Fruit fly (Drosophila melanogaster) whole organism, prepupa: Measurements from ENCODE around the gene CG2604.
A peak's percentile ranks its signal among the peaks of the same experiment; 100 is the strongest.

Source experiments
- Blimp-1 ChIP-seq: fragments of 200-800 bp; sonication (Bioruptor generic); optimal IDR thresholded peaks from 3 replicates; lab custom pipeline; 2017; ENCODE audit warnings: missing biosample characterization, missing genetic modification characterization, mild to moderate bottlenecking, moderate library complexity, missing genetic modification reagents
- CG10631 ChIP-seq: fragments of 200-800 bp; sonication (Bioruptor generic); optimal IDR thresholded peaks from 2 replicates; lab custom pipeline; 2016; ENCODE audit warnings: missing biosample characterization, missing genetic modification characterization
- CG10669 ChIP-seq: fragments of 200-800 bp; sonication (Bioruptor generic); optimal IDR thresholded peaks from 3 replicates; lab custom pipeline; 2018; ENCODE audit warnings: missing biosample characterization, mild to moderate bottlenecking, missing genetic modification characterization, moderate library complexity
- CG11294 ChIP-seq: fragments of 200-800 bp; sonication (Bioruptor generic); IDR thresholded peaks from 2 replicates; pipeline ENCODE4 v1.3.6; 2022; ENCODE audit warnings: missing biosample characterization, missing genetic modification characterization
- CG11762 ChIP-seq: fragments of 200-800 bp; sonication (Bioruptor generic); optimal IDR thresholded peaks from 3 replicates; lab custom pipeline; 2016; ENCODE audit warnings: missing biosample characterization, missing genetic modification characterization; ENCODE audit not compliant: insufficient read depth
- CG11902 ChIP-seq: fragments of 200-800 bp; sonication (Bioruptor generic); optimal IDR thresholded peaks from 3 replicates; lab custom pipeline; 2016; ENCODE audit warnings: missing biosample characterization, missing genetic modification characterization
- CG15336 ChIP-seq: fragments of 200-800 bp; sonication (Bioruptor generic); IDR thresholded peaks from 2 replicates; pipeline ENCODE4 v1.3.6; 2022; ENCODE audit warnings: missing biosample characterization, missing genetic modification characterization
- CG1621 ChIP-seq: fragments of 200-800 bp; sonication (Bioruptor generic); optimal IDR thresholded peaks from 3 replicates; lab custom pipeline; 2018; ENCODE audit warnings: missing biosample characterization, mild to moderate bottlenecking, missing genetic modification characterization
- CG16779 ChIP-seq: fragments of 200-800 bp; sonication (Bioruptor generic); optimal IDR thresholded peaks from 3 replicates; lab custom pipeline; 2017; ENCODE audit warnings: missing biosample characterization, mild to moderate bottlenecking, missing genetic modification characterization
- CG31627 ChIP-seq: fragments of 200-800 bp; sonication (Bioruptor generic); optimal IDR thresholded peaks from 3 replicates; lab custom pipeline; 2016; ENCODE audit warnings: missing biosample characterization, missing genetic modification characterization
- CG32006 ChIP-seq: fragments of 200-800 bp; sonication (Bioruptor generic); optimal IDR thresholded peaks from 3 replicates; lab custom pipeline; 2017; ENCODE audit warnings: missing biosample characterization, mild to moderate bottlenecking, missing genetic modification characterization
- CG3919 ChIP-seq: fragments of 200-800 bp; sonication (Bioruptor generic); optimal IDR thresholded peaks from 3 replicates; lab custom pipeline; 2016; ENCODE audit warnings: missing biosample characterization, missing genetic modification characterization
- CG4318 ChIP-seq: fragments of 200-800 bp; sonication (Bioruptor generic); optimal IDR thresholded peaks from 3 replicates; lab custom pipeline; 2017; ENCODE audit warnings: missing biosample characterization, mild to moderate bottlenecking, missing genetic modification characterization
- CG6163 ChIP-seq: fragments of 200-800 bp; sonication (Bioruptor generic); IDR thresholded peaks from 3 replicates; pipeline ENCODE4 v1.3.6; 2022; ENCODE audit warnings: missing biosample characterization, missing genetic modification characterization
- CG6276 ChIP-seq: fragments of 200-800 bp; sonication (Bioruptor generic); optimal IDR thresholded peaks from 2 replicates; lab custom pipeline; 2017; ENCODE audit warnings: missing biosample characterization, mild to moderate bottlenecking, missing genetic modification characterization
- CG6808 ChIP-seq: fragments of 200-800 bp; sonication (Bioruptor generic); optimal IDR thresholded peaks from 3 replicates; lab custom pipeline; 2017; ENCODE audit warnings: missing biosample characterization, missing genetic modification characterization, mild to moderate bottlenecking, moderate library complexity, missing genetic modification reagents
- CG6854 ChIP-seq: fragments of 200-800 bp; sonication (Bioruptor generic); optimal IDR thresholded peaks from 2 replicates; lab custom pipeline; 2017; ENCODE audit warnings: missing biosample characterization, mild to moderate bottlenecking, missing genetic modification characterization
- CG7368 ChIP-seq: fragments of 200-800 bp; sonication (Bioruptor generic); optimal IDR thresholded peaks from 3 replicates; lab custom pipeline; 2016; ENCODE audit warnings: missing biosample characterization, missing genetic modification characterization
- CG8119 ChIP-seq: fragments of 200-800 bp; sonication (Bioruptor generic); IDR thresholded peaks from 3 replicates; pipeline ENCODE4 v1.3.6; 2022; ENCODE audit warnings: missing biosample characterization, missing genetic modification characterization
- CG8632 ChIP-seq: fragments of 200-800 bp; sonication (Bioruptor generic); optimal IDR thresholded peaks from 3 replicates; lab custom pipeline; 2016; ENCODE audit warnings: missing biosample characterization, missing genetic modification characterization
- CG9139 ChIP-seq: fragments of 200-800 bp; sonication (Bioruptor generic); optimal IDR thresholded peaks from 3 replicates; lab custom pipeline; 2017; ENCODE audit warnings: missing biosample characterization, mild to moderate bottlenecking, missing genetic modification characterization
- Eip75B ChIP-seq: fragments of 200-800 bp; sonication (Bioruptor generic); optimal IDR thresholded peaks from 3 replicates; lab custom pipeline; 2016; ENCODE audit warnings: missing biosample characterization, missing genetic modification characterization
- Eip78C ChIP-seq: fragments of 200-800 bp; sonication (Bioruptor generic); peaks from one replicate; lab custom pipeline; 2016; ENCODE audit warnings: missing biosample characterization, missing genetic modification characterization
- Eip93F ChIP-seq: fragments of 200-800 bp; sonication (Bioruptor generic); optimal IDR thresholded peaks from 2 replicates; lab custom pipeline; 2016; ENCODE audit warnings: missing biosample characterization, mild to moderate bottlenecking, missing genetic modification characterization
- Ets21C ChIP-seq: fragments of 200-800 bp; sonication (Bioruptor generic); optimal IDR thresholded peaks from 3 replicates; lab custom pipeline; 2016; ENCODE audit warnings: missing biosample characterization, missing genetic modification characterization
- Ets96B ChIP-seq: fragments of 200-800 bp; optimal IDR thresholded peaks from 2 replicates; lab custom pipeline; 2019; ENCODE audit warnings: missing biosample characterization, mild to moderate bottlenecking, missing genetic modification characterization, moderate library complexity
- Gug ChIP-seq: fragments of 200-800 bp; sonication (Bioruptor generic); IDR thresholded peaks from 2 replicates; pipeline ENCODE4 v1.3.6; 2022; ENCODE audit warnings: missing biosample characterization, missing genetic modification characterization
- Hr39 ChIP-seq: fragments of 200-800 bp; sonication (Bioruptor generic); optimal IDR thresholded peaks from 2 replicates; lab custom pipeline; 2016; ENCODE audit warnings: missing biosample characterization, missing genetic modification characterization
- Hr4 ChIP-seq: fragments of 200-800 bp; sonication (Bioruptor generic); optimal IDR thresholded peaks from 3 replicates; lab custom pipeline; 2016; ENCODE audit warnings: missing biosample characterization, missing genetic modification characterization
- Smox ChIP-seq: fragments of 200-800 bp; sonication (Bioruptor generic); optimal IDR thresholded peaks from 3 replicates; lab custom pipeline; 2016; ENCODE audit warnings: missing biosample characterization, missing genetic modification characterization
- Sox102F ChIP-seq: fragments of 200-800 bp; sonication (Bioruptor generic); optimal IDR thresholded peaks from 2 replicates; lab custom pipeline; 2016; ENCODE audit warnings: missing biosample characterization, mild to moderate bottlenecking, missing genetic modification characterization
- Sox14 ChIP-seq: fragments of 200-800 bp; sonication (Bioruptor generic); optimal IDR thresholded peaks from 3 replicates; lab custom pipeline; 2016; ENCODE audit warnings: missing biosample characterization, missing genetic modification characterization
- acj6 ChIP-seq: fragments of 200-800 bp; sonication (Bioruptor generic); optimal IDR thresholded peaks from 3 replicates; lab custom pipeline; 2016; ENCODE audit warnings: missing biosample characterization, missing genetic modification characterization
- cyc ChIP-seq: fragments of 200-800 bp; sonication (Bioruptor generic); optimal IDR thresholded peaks from 3 replicates; lab custom pipeline; 2016; ENCODE audit warnings: missing biosample characterization, missing genetic modification characterization
- dac ChIP-seq: fragments of 200-800 bp; sonication (Bioruptor generic); optimal IDR thresholded peaks from 2 replicates; lab custom pipeline; 2017; ENCODE audit warnings: missing biosample characterization, mild to moderate bottlenecking, missing genetic modification characterization
- dsx ChIP-seq: fragments of 200-800 bp; optimal IDR thresholded peaks from 3 replicates; lab custom pipeline; 2019; ENCODE audit warnings: missing biosample characterization, mild to moderate bottlenecking, missing genetic modification characterization, moderate library complexity; ENCODE audit not compliant: poor library complexity, severe bottlenecking
- eg ChIP-seq: fragments of 200-800 bp; sonication (Bioruptor generic); IDR thresholded peaks from 3 replicates; pipeline ENCODE4 v1.3.6; 2022; ENCODE audit warnings: missing biosample characterization, missing genetic modification characterization
- esn ChIP-seq: fragments of 200-800 bp; sonication (Bioruptor generic); optimal IDR thresholded peaks from 2 replicates; lab custom pipeline; 2016; ENCODE audit warnings: missing biosample characterization, mild to moderate bottlenecking, missing genetic modification characterization, moderate library complexity
- fd85E ChIP-seq: fragments of 200-800 bp; sonication (Bioruptor generic); optimal IDR thresholded peaks from 3 replicates; lab custom pipeline; 2016; ENCODE audit warnings: missing biosample characterization, missing genetic modification characterization
- fkh ChIP-seq: fragments of 200-800 bp; sonication (Bioruptor generic); optimal IDR thresholded peaks from 3 replicates; lab custom pipeline; 2017; ENCODE audit warnings: missing biosample characterization, mild to moderate bottlenecking, missing genetic modification characterization, moderate library complexity
- net ChIP-seq: fragments of 200-800 bp; sonication (Bioruptor generic); optimal IDR thresholded peaks from 3 replicates; lab custom pipeline; 2016; ENCODE audit warnings: missing biosample characterization, missing genetic modification characterization
- spab ChIP-seq: fragments of 200-800 bp; sonication (Bioruptor generic); optimal IDR thresholded peaks from 2 replicates; lab custom pipeline; 2017; ENCODE audit warnings: missing biosample characterization, mild to moderate bottlenecking, missing genetic modification characterization, missing genetic modification reagents
- svp ChIP-seq: fragments of 200-800 bp; sonication (Bioruptor generic); peaks from one replicate; lab custom pipeline; 2016; ENCODE audit warnings: missing biosample characterization, missing genetic modification characterization

Gene CG2604

dm6 chr3R:5270806-5271205 is 47.6 kb upstream of the CG2604 start (continued):
- TF ChIP-seq Sox14 (GFP tag; lab: Kevin White, UChicago) (peak; percentile 29), CG10631 (GFP tag; lab: Kevin White, UChicago) (peak; percentile 17), Eip93F (no peak), CG1621 (no peak), svp (GFP tag; lab: Kevin White, UChicago) (no peak), Hr4 (peak; percentile 56), Smox (GFP tag; lab: Kevin White, UChicago) (no peak), CG4318 (GFP tag; lab: Kevin White, UChicago) (no peak), fd85E (GFP tag; lab: Kevin White, UChicago) (no peak), eg (GFP tag; lab: Robert Waterston, UW) (no peak), Eip75B (GFP tag; lab: Kevin White, UChicago) (peak; percentile 44), net (GFP tag; lab: Kevin White, UChicago) (no peak)

- TF ChIP-seq fd85E (GFP tag; lab: Kevin White, UChicago) (no peak), Eip78C (GFP tag; lab: Kevin White, UChicago) (peak; percentile 43)
Measured at dm6 chr3R:5268495-5268894, 45.3 kb upstream of the CG2604 start.

dm6 chr3R:5266282-5266681 is 43.1 kb upstream of the CG2604 start:
- TF ChIP-seq esn (GFP tag; lab: Kevin White, UChicago) = no peak
- no peak for TF ChIP-seq acj6
- no peak for TF ChIP-seq CG8632 (GFP tag; lab: Kevin White, UChicago)
- TF ChIP-seq CG32006 (GFP tag; lab: Kevin White, UChicago) = no peak
- TF ChIP-seq Blimp-1 = no peak
- no peak for TF ChIP-seq CG6276
- TF ChIP-seq CG6163 = no peak
- TF ChIP-seq Gug = no peak
- TF ChIP-seq svp (GFP tag; lab: Kevin White, UChicago) = no peak
- TF ChIP-seq Eip75B (GFP tag; lab: Kevin White, UChicago) = no peak
- TF ChIP-seq eg (GFP tag; lab: Robert Waterston, UW) = no peak
- TF ChIP-seq CG3919 (GFP tag; lab: Kevin White, UChicago) = no peak
- TF ChIP-seq spab = no peak
- TF ChIP-seq dsx (GFP tag; lab: Kevin White, UChicago) = no peak
- no peak for TF ChIP-seq CG8119 (GFP tag; lab: Robert Waterston, UW)
- TF ChIP-seq CG11902 (GFP tag; lab: Kevin White, UChicago) = no peak

dm6 chr3R:5264251-5265098 is 41.3 kb upstream of the CG2604 start:
- TF ChIP-seq Ets96B (tag; lab: Kevin White, UChicago) (peak; percentile 53), Ets21C (GFP tag; lab: Kevin White, UChicago) (peak; percentile 44), net (GFP tag; lab: Kevin White, UChicago) (no peak), CG8632 (GFP tag; lab: Kevin White, UChicago) (peak; percentile 1), fkh (GFP tag; lab: Kevin White, UChicago) (peak; percentile 56), CG11902 (GFP tag; lab: Kevin White, UChicago) (peak; percentile 7), dac (GFP tag; lab: Kevin White, UChicago) (peak; percentile 4), CG7368 (GFP tag; lab: Kevin White, UChicago) (peak; percentile 11), CG11294 (no peak), CG15336 (GFP tag; lab: Robert Waterston, UW) (no peak), Eip78C (GFP tag; lab: Kevin White, UChicago) (peak; percentile 92), Gug (no peak), Hr39 (GFP tag; lab: Kevin White, UChicago) (peak; percentile 49), CG8119 (GFP tag; lab: Robert Waterston, UW) (no peak), spab (peak; percentile 43), CG6854 (GFP tag; lab: Kevin White, UChicago) (peak; percentile 3), CG16779 (tag; lab: Kevin White, UChicago) (peak; percentile 6), CG10669 (GFP tag; lab: Kevin White, UChicago) (peak; percentile 52), CG31627 (GFP tag; lab: Kevin White, UChicago) (peak; percentile 49), CG11762 (GFP tag; lab: Kevin White, UChicago) (peak; percentile 25), Eip93F (no peak), Sox102F (GFP tag; lab: Kevin White, UChicago) (peak; percentile 55), cyc (GFP tag; lab: Kevin White, UChicago) (peak; percentile 13), CG6808 (GFP tag; lab: Kevin White, UChicago) (peak; percentile 60), CG32006 (GFP tag; lab: Kevin White, UChicago) (peak; percentile 67), CG9139 (GFP tag; lab: Kevin White, UChicago) (no peak), esn (GFP tag; lab: Kevin White, UChicago) (peak; percentile 69), CG4318 (GFP tag; lab: Kevin White, UChicago) (peak; percentile 12), dsx (GFP tag; lab: Kevin White, UChicago) (peak; percentile 10)
